Fruit fly (Drosophila melanogaster): ENCODE measurements around the gene CG34149.

Gene CG34149

DNA sequence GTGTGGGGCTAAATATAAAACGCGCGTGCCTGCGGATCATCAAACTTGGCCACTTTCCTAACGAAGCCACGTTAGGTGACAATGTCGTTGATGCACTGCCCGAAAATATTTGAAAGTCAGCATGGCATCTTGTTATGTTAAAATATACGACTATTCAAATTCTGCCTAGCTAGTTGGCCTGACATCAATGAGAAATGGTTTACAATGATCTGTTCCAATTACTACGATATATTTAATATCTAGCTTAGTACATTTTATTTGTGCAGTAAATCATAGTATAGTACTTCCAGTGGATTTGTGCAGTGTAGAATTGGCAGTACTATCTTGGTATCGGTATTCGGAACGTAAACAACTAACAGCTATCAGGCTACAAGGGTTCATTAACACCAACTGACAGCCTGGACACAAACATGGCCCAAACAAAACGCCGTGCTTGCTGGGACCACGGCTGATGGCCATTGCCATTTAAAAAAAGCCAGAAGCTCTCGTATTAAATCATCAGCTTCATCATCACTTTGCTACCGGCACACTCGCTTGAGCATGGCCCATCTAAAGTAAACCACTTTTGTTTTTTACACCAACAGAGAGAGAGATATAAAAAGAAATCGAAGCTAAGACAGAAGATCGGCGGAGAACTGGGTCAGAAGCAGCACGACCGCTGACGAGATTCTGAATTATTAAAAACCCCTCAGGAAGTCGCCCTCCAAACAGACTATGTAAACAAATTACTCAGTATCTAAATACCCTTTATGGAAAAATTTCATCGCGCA, 15.7 kb downstream of the CG34149 start:
- no peak for TF ChIP-seq Crg-1 (GFP tag; optimal IDR thresholded peaks at IDR 0.05)
- TF ChIP-seq pad (GFP tag; optimal IDR thresholded peaks at IDR 0.05), result no peak
- no peak for TF ChIP-seq CG1620 (GFP tag; optimal IDR thresholded peaks at IDR 0.05)
- no peak for TF ChIP-seq CG7101 (tag; optimal IDR thresholded peaks at IDR 0.05)
- no peak for TF ChIP-seq Clk (GFP tag; optimal IDR thresholded peaks at IDR 0.05)
- TF ChIP-seq CG7045 (GFP tag; optimal IDR thresholded peaks at IDR 0.05), result no peak
- no peak for TF ChIP-seq CG14711 (tag; optimal IDR thresholded peaks at IDR 0.05)
- no peak for TF ChIP-seq CG11617 (GFP tag; optimal IDR thresholded peaks at IDR 0.05)
- TF ChIP-seq cnc (optimal IDR thresholded peaks at IDR 0.05), result no peak
- TF ChIP-seq bab1 (GFP tag; optimal IDR thresholded peaks at IDR 0.05), result no peak
- TF ChIP-seq CG33017 (tag; optimal IDR thresholded peaks at IDR 0.05), result no peak
- TF ChIP-seq kay (GFP tag; ENCODE audit: borderline replicate concordance), result no peak
- TF ChIP-seq cic (GFP tag; optimal IDR thresholded peaks at IDR 0.05), result no peak
- no peak for TF ChIP-seq CG12768 (GFP tag; optimal IDR thresholded peaks at IDR 0.05)
- no peak for TF ChIP-seq Mnt (GFP tag; optimal IDR thresholded peaks at IDR 0.05)
- no peak for TF ChIP-seq Hr96 (GFP tag; optimal IDR thresholded peaks at IDR 0.05)
- TF ChIP-seq tj (GFP tag; optimal IDR thresholded peaks at IDR 0.05), result no peak

DNA sequence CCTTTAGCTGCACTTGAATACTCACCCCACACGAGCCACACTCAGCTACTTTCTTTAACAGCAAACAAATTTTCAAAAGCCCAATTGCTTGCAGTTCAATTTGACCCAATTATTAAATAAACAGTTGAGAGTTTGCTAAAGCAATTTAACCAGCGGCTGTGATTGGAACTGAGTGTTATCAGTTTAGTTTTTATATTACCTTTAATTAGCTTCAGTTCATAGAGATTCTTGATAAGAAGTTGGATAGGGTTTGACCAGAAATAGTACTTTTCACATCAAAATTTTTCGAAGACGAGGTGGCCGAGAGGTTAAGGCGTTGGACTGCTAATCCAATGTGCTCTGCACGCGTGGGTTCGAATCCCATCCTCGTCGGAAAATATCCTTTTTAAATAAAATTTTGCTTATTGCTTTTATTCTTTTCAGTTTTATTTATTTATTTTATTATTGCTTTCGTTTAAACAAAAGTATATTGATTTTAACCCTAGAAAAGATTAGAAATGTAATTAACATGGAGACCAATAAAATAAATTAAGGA, 16.4 kb downstream of the CG34149 start:
- TF ChIP-seq CG1620 (GFP tag; optimal IDR thresholded peaks at IDR 0.05), result no peak
- TF ChIP-seq Crg-1 (GFP tag; optimal IDR thresholded peaks at IDR 0.05), result no peak
- no peak for TF ChIP-seq CG33017 (tag; optimal IDR thresholded peaks at IDR 0.05)

DNA sequence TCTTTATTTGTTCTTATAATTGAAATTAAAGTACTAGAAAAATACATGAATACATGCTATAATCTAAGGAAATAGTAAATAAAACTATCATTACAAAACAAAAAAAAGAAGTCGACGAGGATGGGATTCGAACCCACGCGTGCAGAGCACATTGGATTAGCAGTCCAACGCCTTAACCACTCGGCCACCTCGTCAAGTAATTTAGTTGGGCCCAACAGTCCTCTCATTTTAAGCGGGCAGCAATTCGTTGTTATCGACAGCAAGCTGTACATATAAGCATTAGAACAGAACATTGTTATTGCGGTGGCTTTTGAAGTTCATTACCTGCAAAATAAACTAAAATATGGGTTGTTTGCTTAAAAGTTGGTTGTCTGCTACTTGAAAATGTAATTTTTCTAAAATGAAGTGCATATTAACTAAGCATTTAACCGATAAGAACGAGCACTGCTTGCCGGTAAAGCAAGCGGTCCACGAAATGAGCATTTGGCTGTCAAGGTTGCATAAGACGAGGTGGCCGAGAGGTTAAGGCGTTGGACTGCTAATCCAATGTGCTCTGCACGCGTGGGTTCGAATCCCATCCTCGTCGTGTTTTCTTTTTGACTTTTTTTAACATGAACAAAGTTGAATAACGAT, 17.3 kb downstream of the CG34149 start:
- TF ChIP-seq bab1 (GFP tag; optimal IDR thresholded peaks at IDR 0.05) (peak; percentile 15), tj (GFP tag; optimal IDR thresholded peaks at IDR 0.05) (no peak), CG7045 (GFP tag; optimal IDR thresholded peaks at IDR 0.05) (no peak), cic (GFP tag; optimal IDR thresholded peaks at IDR 0.05) (no peak), pad (GFP tag; optimal IDR thresholded peaks at IDR 0.05) (no peak)

DNA sequence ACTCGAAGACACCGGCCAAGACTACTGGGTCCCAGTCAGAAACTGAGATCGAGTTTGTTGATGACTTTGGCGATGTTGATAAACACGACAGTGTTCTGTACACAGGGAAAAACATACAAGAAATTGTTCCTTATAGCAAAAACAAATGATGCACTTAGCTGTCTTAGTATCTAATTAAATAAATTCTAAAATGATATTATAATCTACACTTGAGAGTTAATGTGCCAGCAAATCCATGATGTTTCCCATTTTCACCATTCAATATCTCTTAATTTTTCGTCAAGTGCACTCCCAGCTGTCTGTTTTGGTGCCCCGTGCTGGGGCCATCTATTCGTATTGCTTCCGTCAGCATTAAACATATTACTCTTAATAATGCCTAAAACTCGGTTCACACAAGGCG, 20.3 kb downstream of the CG34149 start:
- TF ChIP-seq CG5204 (GFP tag; optimal IDR thresholded peaks at IDR 0.05), result no peak
- TF ChIP-seq Clk (GFP tag; optimal IDR thresholded peaks at IDR 0.05), result no peak
- no peak for TF ChIP-seq toe (GFP tag; optimal IDR thresholded peaks at IDR 0.05)
- TF ChIP-seq Hr96 (GFP tag; optimal IDR thresholded peaks at IDR 0.05), result no peak
- no peak for TF ChIP-seq CG1620 (GFP tag; optimal IDR thresholded peaks at IDR 0.05)
- TF ChIP-seq pad (GFP tag; optimal IDR thresholded peaks at IDR 0.05), result no peak
- no peak for TF ChIP-seq CG12768 (GFP tag; optimal IDR thresholded peaks at IDR 0.05)
- no peak for TF ChIP-seq Crg-1 (GFP tag; optimal IDR thresholded peaks at IDR 0.05)
- no peak for TF ChIP-seq CG33017 (tag; optimal IDR thresholded peaks at IDR 0.05)

dm6 chr3R:22402355-22402754, 22.4 kb downstream of the CG34149 start, which contains the start of gene CG13856:
Gene CG13856, plus strand, starts transcription at chr3R:22402655.
- no peak for TF ChIP-seq CG11617 (GFP tag; optimal IDR thresholded peaks at IDR 0.05)
- TF ChIP-seq kay (GFP tag; ENCODE audit: borderline replicate concordance), result no peak
- no peak for TF ChIP-seq CG14711 (tag; optimal IDR thresholded peaks at IDR 0.05)
- TF ChIP-seq ovo (GFP tag; optimal IDR thresholded peaks at IDR 0.05), result no peak
- TF ChIP-seq bab1 (GFP tag; optimal IDR thresholded peaks at IDR 0.05), result no peak

dm6 chr3R:22405639-22406038, 25.7 kb downstream of the CG34149 start, which contains the start of gene CG13855:
Gene CG13855, plus strand, starts transcription at chr3R:22405939.
- TF ChIP-seq tj (GFP tag; optimal IDR thresholded peaks at IDR 0.05) (no peak), bab1 (GFP tag; optimal IDR thresholded peaks at IDR 0.05) (no peak), toe (GFP tag; optimal IDR thresholded peaks at IDR 0.05) (no peak), ovo (GFP tag; optimal IDR thresholded peaks at IDR 0.05) (no peak), cnc (optimal IDR thresholded peaks at IDR 0.05) (no peak), CG5204 (GFP tag; optimal IDR thresholded peaks at IDR 0.05) (no peak), Hr96 (GFP tag; optimal IDR thresholded peaks at IDR 0.05) (no peak), Crg-1 (GFP tag; optimal IDR thresholded peaks at IDR 0.05) (no peak), Mnt (GFP tag; optimal IDR thresholded peaks at IDR 0.05) (no peak), CG14711 (tag; optimal IDR thresholded peaks at IDR 0.05) (no peak), CG7101 (tag; optimal IDR thresholded peaks at IDR 0.05) (no peak), pad (GFP tag; optimal IDR thresholded peaks at IDR 0.05) (no peak), CG1620 (GFP tag; optimal IDR thresholded peaks at IDR 0.05) (no peak), CG7045 (GFP tag; optimal IDR thresholded peaks at IDR 0.05) (no peak), Clk (GFP tag; optimal IDR thresholded peaks at IDR 0.05) (no peak), kay (GFP tag; ENCODE audit: borderline replicate concordance) (no peak), CG12768 (GFP tag; optimal IDR thresholded peaks at IDR 0.05) (no peak), cic (GFP tag; optimal IDR thresholded peaks at IDR 0.05) (no peak)

Measured in whole organism, adult.